1 fruit fly cellular context compared by ENCODE assay signal in genomic region chr3R:15972979-15973486, dm6.
TF ChIP-seq lines count a peak whose summit lies in the region.

Gene Hel89B (plus strand): TSS chr3R:15973298.

TF ChIP-seq in whole organism, embryonic, 481 proteins besides CTCF, POLR2A, EP300 and RAD21 (continued from another document and continues in another):
- TF ChIP-seq gt (GFP tag; IDR thresholded peaks at IDR 0.05; lab: Robert Waterston, UW) (no peak), D19A (tag; optimal IDR thresholded peaks at IDR 0.05; lab: Kevin White, UChicago) (no peak), ranshi (GFP tag; IDR thresholded peaks at IDR 0.05; lab: Robert Waterston, UW) (no peak), CG4854 (GFP tag; optimal IDR thresholded peaks at IDR 0.05; lab: Kevin White, UChicago) (peak; percentile 16), D19B (GFP tag; optimal IDR thresholded peaks at IDR 0.05; lab: Kevin White, UChicago) (no peak), CG13296 (GFP tag; optimal IDR thresholded peaks at IDR 0.05; lab: Kevin White, UChicago) (no peak), CG12071 (GFP tag; optimal IDR thresholded peaks at IDR 0.05; lab: Kevin White, UChicago) (no peak), pum (GFP tag; optimal IDR thresholded peaks at IDR 0.05; lab: Kevin White, UChicago) (peak; percentile 75), sens-2 (GFP tag; IDR thresholded peaks at IDR 0.05; lab: Robert Waterston, UW) (no peak), CG1603 (tag; optimal IDR thresholded peaks at IDR 0.05; lab: Kevin White, UChicago) (peak; percentile 76), Ptx1 (GFP tag; IDR thresholded peaks at IDR 0.05; lab: Robert Waterston, UW) (no peak), CG17802 (tag; optimal IDR thresholded peaks at IDR 0.05; lab: Kevin White, UChicago) (peak; percentile 90), CG2712 (tag; optimal IDR thresholded peaks at IDR 0.05; lab: Kevin White, UChicago) (peak; percentile 81), CG7987 (GFP tag; optimal IDR thresholded peaks at IDR 0.05; lab: Kevin White, UChicago) (no peak), crc (GFP tag; optimal IDR thresholded peaks at IDR 0.05; lab: Kevin White, UChicago) (no peak), CG3407 (GFP tag; optimal IDR thresholded peaks at IDR 0.05; lab: Kevin White, UChicago) (peak; percentile 2), CG32767 (GFP tag; IDR thresholded peaks at IDR 0.05; lab: Robert Waterston, UW) (no peak), CG17186 (GFP tag; optimal IDR thresholded peaks at IDR 0.05; lab: Kevin White, UChicago) (peak; percentile 58), wor (GFP tag; IDR thresholded peaks at IDR 0.05; lab: Robert Waterston, UW) (no peak), ab (GFP tag; optimal IDR thresholded peaks at IDR 0.05; lab: Kevin White, UChicago) (no peak), Xrp1 (GFP tag; IDR thresholded peaks at IDR 0.05; lab: Robert Waterston, UW) (no peak), al (GFP tag; IDR thresholded peaks at IDR 0.05; lab: Robert Waterston, UW) (no peak), zfh1 (GFP tag; IDR thresholded peaks at IDR 0.05; lab: Robert Waterston, UW) (no peak), CG17328 (GFP tag; IDR thresholded peaks at IDR 0.05; lab: Robert Waterston, UW) (no peak), CG11398 (GFP tag; optimal IDR thresholded peaks at IDR 0.05; lab: Kevin White, UChicago) (no peak), HLH4C (GFP tag; IDR thresholded peaks at IDR 0.05; lab: Robert Waterston, UW; ENCODE audit: partially characterized antibody) (no peak), CG14965 (GFP tag; optimal IDR thresholded peaks at IDR 0.05; lab: Kevin White, UChicago; ENCODE audit: borderline replicate concordance) (no peak), cas (GFP tag; IDR thresholded peaks at IDR 0.05; lab: Robert Waterston, UW) (no peak), ase (GFP tag; IDR thresholded peaks at IDR 0.05; lab: Robert Waterston, UW) (no peak), CG15601 (tag; optimal IDR thresholded peaks at IDR 0.05; lab: Kevin White, UChicago) (peak; percentile 46), twi (tag; optimal IDR thresholded peaks at IDR 0.05; lab: Kevin White, UChicago) (peak; percentile 65), dpn (GFP tag; optimal IDR thresholded peaks at IDR 0.05; lab: Kevin White, UChicago) (peak; percentile 66 to 67), CG43689 (GFP tag; IDR thresholded peaks at IDR 0.05; lab: Robert Waterston, UW) (no peak), sug (tag; optimal IDR thresholded peaks at IDR 0.05; lab: Kevin White, UChicago) (peak; percentile 69), ken (GFP tag; IDR thresholded peaks at IDR 0.05; lab: Robert Waterston, UW) (no peak), Atf6 (GFP tag; IDR thresholded peaks at IDR 0.05; lab: Robert Waterston, UW) (no peak), bcd (GFP tag; optimal IDR thresholded peaks at IDR 0.05; lab: Kevin White, UChicago) (peak; percentile 66), CG4282 (GFP tag; optimal IDR thresholded peaks at IDR 0.05; lab: Kevin White, UChicago) (no peak), sob (GFP tag; IDR thresholded peaks at IDR 0.05; lab: Robert Waterston, UW) (no peak), Ravus (GFP tag; IDR thresholded peaks at IDR 0.05; lab: Robert Waterston, UW) (no peak), ERR (GFP tag; optimal IDR thresholded peaks at IDR 0.05; lab: Kevin White, UChicago) (no peak), Deaf1 (tag; optimal IDR thresholded peaks at IDR 0.05; lab: Kevin White, UChicago) (no peak), CG4404 (GFP tag; IDR thresholded peaks at IDR 0.05; lab: Robert Waterston, UW) (no peak), yki (optimal IDR thresholded peaks at IDR 0.05; lab: Kevin White, UChicago) (no peak), exex (tag; optimal IDR thresholded peaks at IDR 0.05; lab: Kevin White, UChicago) (no peak), Abd-B (GFP tag; optimal IDR thresholded peaks at IDR 0.05; lab: Kevin White, UChicago) (peak; percentile 87), dimm (GFP tag; IDR thresholded peaks at IDR 0.05; lab: Robert Waterston, UW) (no peak), tll (GFP tag; optimal IDR thresholded peaks at IDR 0.05; lab: Kevin White, UChicago) (peak in 1 of 2 experiments; percentile 10), ewg (GFP tag; optimal IDR thresholded peaks at IDR 0.05; lab: Kevin White, UChicago) (no peak), trh (GFP tag; optimal IDR thresholded peaks at IDR 0.05; lab: Kevin White, UChicago) (peak; percentile 6), CkIIα-i1 (GFP tag; IDR thresholded peaks at IDR 0.05; lab: Robert Waterston, UW) (no peak), CG14014 (GFP tag; IDR thresholded peaks at IDR 0.05; lab: Robert Waterston, UW) (no peak), Dip2 (GFP tag; IDR thresholded peaks at IDR 0.05; lab: Robert Waterston, UW) (no peak), prd (optimal IDR thresholded peaks at IDR 0.05; lab: Kevin White, UChicago) (no peak), prd (GFP tag; IDR thresholded peaks at IDR 0.05; lab: Robert Waterston, UW) (no peak), Doc3 (GFP tag; IDR thresholded peaks at IDR 0.05; lab: Robert Waterston, UW; ENCODE audit: partially characterized antibody) (no peak), sna (GFP tag; IDR thresholded peaks at IDR 0.05; lab: Robert Waterston, UW; ENCODE audit: partially characterized antibody) (no peak), Lhr (GFP tag; optimal IDR thresholded peaks at IDR 0.05; lab: Kevin White, UChicago) (peak; percentile 84), repo (GFP tag; optimal IDR thresholded peaks at IDR 0.05; lab: Kevin White, UChicago) (no peak), CG30431 (GFP tag; optimal IDR thresholded peaks at IDR 0.05; lab: Kevin White, UChicago) (peak; percentile 23), maf-S (GFP tag; optimal IDR thresholded peaks at IDR 0.05; lab: Kevin White, UChicago) (peak; percentile 43), Max (GFP tag; optimal IDR thresholded peaks at IDR 0.05; lab: Kevin White, UChicago) (peak; percentile 53), Nf-YB (GFP tag; optimal IDR thresholded peaks at IDR 0.05; lab: Kevin White, UChicago) (no peak), CG6765 (GFP tag; optimal IDR thresholded peaks at IDR 0.05; lab: Kevin White, UChicago) (no peak), br (optimal IDR thresholded peaks at IDR 0.05; lab: Kevin White, UChicago) (no peak), CG15696 (tag; optimal IDR thresholded peaks at IDR 0.05; lab: Kevin White, UChicago) (peak; percentile 73), usp (GFP tag; optimal IDR thresholded peaks at IDR 0.05; lab: Kevin White, UChicago) (no peak), tgo (GFP tag; IDR thresholded peaks at IDR 0.05; lab: Robert Waterston, UW) (no peak), Ets65A (GFP tag; lab: Kevin White, UChicago) (peak; percentile 94), row (GFP tag; IDR thresholded peaks at IDR 0.05; lab: Robert Waterston, UW) (no peak), CG2889 (GFP tag; IDR thresholded peaks at IDR 0.05; lab: Robert Waterston, UW) (no peak), pfk (GFP tag; optimal IDR thresholded peaks at IDR 0.05; lab: Kevin White, UChicago) (no peak), vfl (GFP tag; optimal IDR thresholded peaks at IDR 0.05; lab: Kevin White, UChicago) (peak; percentile 43), CG7786 (GFP tag; optimal IDR thresholded peaks at IDR 0.05; lab: Kevin White, UChicago) (peak; percentile 65), YL-1 (GFP tag; optimal IDR thresholded peaks at IDR 0.05; lab: Kevin White, UChicago) (peak; percentile 33), NfI (GFP tag; optimal IDR thresholded peaks at IDR 0.05; lab: Kevin White, UChicago) (peak; percentile 66), CG12659 (GFP tag; optimal IDR thresholded peaks at IDR 0.05; lab: Kevin White, UChicago) (peak; percentile 84), Atf-2 (GFP tag; optimal IDR thresholded peaks at IDR 0.05; lab: Kevin White, UChicago) (no peak), Hr3 (GFP tag; optimal IDR thresholded peaks at IDR 0.05; lab: Kevin White, UChicago) (peak; percentile 73), CG9215 (GFP tag; IDR thresholded peaks at IDR 0.05; lab: Robert Waterston, UW) (no peak), Sox100B (GFP tag; optimal IDR thresholded peaks at IDR 0.05; lab: Kevin White, UChicago) (no peak), HLH54F (GFP tag; optimal IDR thresholded peaks at IDR 0.05; lab: Kevin White, UChicago) (peak; percentile 63), eyg (GFP tag; optimal IDR thresholded peaks at IDR 0.05; lab: Kevin White, UChicago) (peak; percentile 3), slou (GFP tag; optimal IDR thresholded peaks at IDR 0.05; lab: Kevin White, UChicago) (peak; percentile 42), CG13424 (tag; optimal IDR thresholded peaks at IDR 0.05; lab: Kevin White, UChicago) (peak; percentile 73), CG13775 (GFP tag; optimal IDR thresholded peaks at IDR 0.05; lab: Kevin White, UChicago) (peak; percentile 54), CG9437 (GFP tag; optimal IDR thresholded peaks at IDR 0.05; lab: Kevin White, UChicago) (no peak), p53 (GFP tag; optimal IDR thresholded peaks at IDR 0.05; lab: Kevin White, UChicago) (peak; percentile 26), nom (GFP tag; optimal IDR thresholded peaks at IDR 0.05; lab: Kevin White, UChicago) (no peak), CG2129 (GFP tag; IDR thresholded peaks at IDR 0.05; lab: Robert Waterston, UW; ENCODE audit: partially characterized antibody) (no peak), Sry-β (GFP tag; optimal IDR thresholded peaks at IDR 0.05; lab: Kevin White, UChicago) (peak; percentile 45), gem (tag; optimal IDR thresholded peaks at IDR 0.05; lab: Kevin White, UChicago) (peak; percentile 84), CG17612 (GFP tag; IDR thresholded peaks at IDR 0.05; lab: Robert Waterston, UW) (no peak), sd (tag; optimal IDR thresholded peaks at IDR 0.05; lab: Kevin White, UChicago) (no peak), CG4820 (GFP tag; optimal IDR thresholded peaks at IDR 0.05; lab: Kevin White, UChicago) (peak; percentile 30), CG16813 (GFP tag; IDR thresholded peaks at IDR 0.05; lab: Robert Waterston, UW; ENCODE audit: partially characterized antibody) (no peak), B-H2 (GFP tag; optimal IDR thresholded peaks at IDR 0.05; lab: Kevin White, UChicago) (peak; percentile 66), H15 (GFP tag; IDR thresholded peaks at IDR 0.05; lab: Robert Waterston, UW) (no peak), oc (tag; optimal IDR thresholded peaks at IDR 0.05; lab: Kevin White, UChicago) (peak; percentile 5), danr (GFP tag; IDR thresholded peaks at IDR 0.05; lab: Robert Waterston, UW) (no peak), nau (GFP tag; optimal IDR thresholded peaks at IDR 0.05; lab: Kevin White, UChicago) (peak; percentile 27), ac (GFP tag; optimal IDR thresholded peaks at IDR 0.05; lab: Kevin White, UChicago) (no peak), CG3065 (GFP tag; optimal IDR thresholded peaks at IDR 0.05; lab: Kevin White, UChicago) (no peak), MESR4 (GFP tag; optimal IDR thresholded peaks at IDR 0.05; lab: Kevin White, UChicago) (peak; percentile 97), CG2120 (GFP tag; optimal IDR thresholded peaks at IDR 0.05; lab: Kevin White, UChicago) (peak; percentile 83), CG2116 (GFP tag; optimal IDR thresholded peaks at IDR 0.05; lab: Kevin White, UChicago) (peak; percentile 89), CG34224 (GFP tag; IDR thresholded peaks at IDR 0.05; lab: Robert Waterston, UW; ENCODE audit: partially characterized antibody) (no peak), Jarid2 (GFP tag; optimal IDR thresholded peaks at IDR 0.05; lab: Kevin White, UChicago) (peak; percentile 62), ash1 (GFP tag; optimal IDR thresholded peaks at IDR 0.05; lab: Kevin White, UChicago) (no peak), Dref (GFP tag; IDR thresholded peaks at IDR 0.05; lab: Robert Waterston, UW) (no peak), ems (GFP tag; optimal IDR thresholded peaks at IDR 0.05; lab: Kevin White, UChicago) (peak; percentile 53), CG15269 (tag; optimal IDR thresholded peaks at IDR 0.05; lab: Kevin White, UChicago) (peak; percentile 59), CrebB (tag; optimal IDR thresholded peaks at IDR 0.05; lab: Kevin White, UChicago) (no peak), inv (GFP tag; IDR thresholded peaks at IDR 0.05; lab: Robert Waterston, UW; ENCODE audit: partially characterized antibody) (no peak), peb (GFP tag; IDR thresholded peaks at IDR 0.05; lab: Robert Waterston, UW) (no peak), Nf-YC (tag; optimal IDR thresholded peaks at IDR 0.05; lab: Kevin White, UChicago) (peak; percentile 48), CG30403 (GFP tag; optimal IDR thresholded peaks at IDR 0.05; lab: Kevin White, UChicago) (peak; percentile 79), Bgb (GFP tag; IDR thresholded peaks at IDR 0.05; lab: Robert Waterston, UW; ENCODE audit: partially characterized antibody) (no peak), tin (GFP tag; optimal IDR thresholded peaks at IDR 0.05; lab: Kevin White, UChicago) (peak; percentile 63), Aef1 (GFP tag; IDR thresholded peaks at IDR 0.05; lab: Robert Waterston, UW) (no peak), tap (tag; optimal IDR thresholded peaks at IDR 0.05; lab: Kevin White, UChicago) (no peak), dmrt99B (tag; optimal IDR thresholded peaks at IDR 0.05; lab: Kevin White, UChicago) (peak; percentile 51), Xbp1 (GFP tag; optimal IDR thresholded peaks at IDR 0.05; lab: Kevin White, UChicago) (peak; percentile 80), zen2 (GFP tag; IDR thresholded peaks at IDR 0.05; lab: Robert Waterston, UW; ENCODE audit: partially characterized antibody) (no peak), h (optimal IDR thresholded peaks at IDR 0.05; lab: Kevin White, UChicago) (no peak), rib (GFP tag; IDR thresholded peaks at IDR 0.05; lab: Robert Waterston, UW) (no peak), insv (GFP tag; optimal IDR thresholded peaks at IDR 0.05; lab: Kevin White, UChicago) (no peak), Side (GFP tag; optimal IDR thresholded peaks at IDR 0.05; lab: Kevin White, UChicago) (no peak), chinmo (GFP tag; IDR thresholded peaks at IDR 0.05; lab: Robert Waterston, UW; ENCODE audit: partially characterized antibody) (no peak), stwl (tag; optimal IDR thresholded peaks at IDR 0.05; lab: Kevin White, UChicago) (peak; percentile 41), ham (GFP tag; IDR thresholded peaks at IDR 0.05; lab: Robert Waterston, UW) (no peak), CG12299 (tag; optimal IDR thresholded peaks at IDR 0.05; lab: Kevin White, UChicago) (no peak), salm (tag; optimal IDR thresholded peaks at IDR 0.05; lab: Kevin White, UChicago) (no peak), Ssrp (tag; optimal IDR thresholded peaks at IDR 0.05; lab: Kevin White, UChicago) (peak; percentile 63), CG6254 (GFP tag; optimal IDR thresholded peaks at IDR 0.05; lab: Kevin White, UChicago) (no peak), Sry-δ (GFP tag; optimal IDR thresholded peaks at IDR 0.05; lab: Kevin White, UChicago) (peak; percentile 96), CG8478 (optimal IDR thresholded peaks at IDR 0.05; lab: Kevin White, UChicago) (no peak), sima (GFP tag; optimal IDR thresholded peaks at IDR 0.05; lab: Kevin White, UChicago) (peak; percentile 20)
